Worm (Caenorhabditis elegans) whole organism, mixed stage, embryonic: ENCODE measurements around the gene pgap-2.

ENCODE experiments used
- M03D4.4 ChIP-seq: sonication (generic microtip); optimal IDR thresholded peaks from 2 replicates; lab custom pipeline; 2017; ENCODE audit warnings: mild to moderate bottlenecking, missing genetic modification characterization, missing compliant biosample characterization
- bed-3 ChIP-seq: fragments of 200-800 bp; sonication (Bioruptor generic); optimal IDR thresholded peaks from 3 replicates; lab custom pipeline; 2018; ENCODE audit warnings: mild to moderate bottlenecking, missing genetic modification characterization, moderate library complexity, missing compliant biosample characterization
- blmp-1 ChIP-seq: fragments of 150-350 bp; optimal IDR thresholded peaks from 2 replicates; lab custom pipeline; 2014; ENCODE audit warnings: missing biosample characterization, missing genetic modification characterization
- ceh-39 ChIP-seq: fragments of 150-350 bp; optimal IDR thresholded peaks from 2 replicates; lab custom pipeline; 2014; ENCODE audit warnings: missing biosample characterization, missing genetic modification characterization
- ceh-43 ChIP-seq: fragments of 200-800 bp; sonication (Bioruptor generic); optimal IDR thresholded peaks from 2 replicates; lab custom pipeline; 2018; ENCODE audit warnings: mild to moderate bottlenecking, missing genetic modification characterization, moderate library complexity, missing compliant biosample characterization
- ceh-83 ChIP-seq: fragments of 200-800 bp; sonication (Bioruptor generic); optimal IDR thresholded peaks from 2 replicates; lab custom pipeline; 2018; ENCODE audit warnings: mild to moderate bottlenecking, missing genetic modification characterization, missing compliant biosample characterization
- ces-1 ChIP-seq: fragments of 150-350 bp; optimal IDR thresholded peaks from 2 replicates; lab custom pipeline; 2014; ENCODE audit warnings: missing biosample characterization, missing genetic modification reagents, missing genetic modification characterization
- cnd-1 ChIP-seq: fragments of 200-800 bp; sonication (Bioruptor generic); optimal IDR thresholded peaks from 2 replicates; lab custom pipeline; 2018; ENCODE audit warnings: mild to moderate bottlenecking, missing genetic modification characterization, missing compliant biosample characterization
- drap-1 ChIP-seq: fragments of 200-800 bp; sonication (Bioruptor generic); optimal IDR thresholded peaks from 3 replicates; lab custom pipeline; 2018; ENCODE audit warnings: mild to moderate bottlenecking, missing genetic modification characterization, missing compliant biosample characterization
- elt-1 ChIP-seq: sonication (generic microtip); optimal IDR thresholded peaks from 2 replicates; lab custom pipeline; 2017; ENCODE audit warnings: missing genetic modification characterization, mild to moderate bottlenecking, missing compliant biosample characterization, antibody characterized with exemption, moderate library complexity, borderline replicate concordance; ENCODE audit not compliant: insufficient read depth
- elt-3 ChIP-seq: fragments of 150-350 bp; optimal IDR thresholded peaks from 2 replicates; lab custom pipeline; 2014; ENCODE audit warnings: missing biosample characterization, missing genetic modification characterization
- flh-1 ChIP-seq: fragments of 200-800 bp; sonication (Bioruptor generic); optimal IDR thresholded peaks from 2 replicates; lab custom pipeline; 2018; ENCODE audit warnings: mild to moderate bottlenecking, missing genetic modification characterization, moderate library complexity, missing compliant biosample characterization
- ham-2 ChIP-seq: fragments of 200-800 bp; sonication (Bioruptor generic); optimal IDR thresholded peaks from 2 replicates; lab custom pipeline; 2018; ENCODE audit warnings: mild to moderate bottlenecking, missing genetic modification characterization, missing compliant biosample characterization
- hlh-1 ChIP-seq: fragments of 150-350 bp; optimal IDR thresholded peaks from 2 replicates; lab custom pipeline; 2014; ENCODE audit warnings: missing biosample characterization, missing genetic modification reagents, missing genetic modification characterization
- lin-13 ChIP-seq: fragments of 150-350 bp; optimal IDR thresholded peaks from 2 replicates; lab custom pipeline; 2014; ENCODE audit warnings: missing biosample characterization, missing genetic modification characterization
- lin-32 ChIP-seq: fragments of 200-800 bp; sonication (Bioruptor generic); optimal IDR thresholded peaks from 2 replicates; lab custom pipeline; 2018; ENCODE audit warnings: mild to moderate bottlenecking, missing genetic modification characterization, missing compliant biosample characterization
- lsy-2 ChIP-seq: fragments of 150-350 bp; optimal IDR thresholded peaks from 2 replicates; lab custom pipeline; 2014; ENCODE audit warnings: missing biosample characterization, missing genetic modification characterization
- mab-5 ChIP-seq: fragments of 150-350 bp; optimal IDR thresholded peaks from 2 replicates; lab custom pipeline; 2014; ENCODE audit warnings: missing biosample characterization, missing genetic modification characterization
- mep-1 ChIP-seq: fragments of 150-350 bp; optimal IDR thresholded peaks from 2 replicates; lab custom pipeline; 2017; ENCODE audit warnings: missing biosample characterization, missing genetic modification reagents, missing genetic modification characterization, inconsistent platforms
- mls-2 ChIP-seq: sonication (generic microtip); optimal IDR thresholded peaks from 2 replicates; lab custom pipeline; 2016; ENCODE audit warnings: mild to moderate bottlenecking, missing genetic modification characterization, moderate library complexity, missing compliant biosample characterization
- nhr-12 ChIP-seq: fragments of 150-350 bp; optimal IDR thresholded peaks from 2 replicates; lab custom pipeline; 2014; ENCODE audit warnings: missing biosample characterization, missing genetic modification characterization
- nhr-2 ChIP-seq: fragments of 150-350 bp; optimal IDR thresholded peaks from 2 replicates; lab custom pipeline; 2014; ENCODE audit warnings: missing biosample characterization, missing genetic modification characterization
- nhr-237 ChIP-seq: fragments of 150-350 bp; optimal IDR thresholded peaks from 2 replicates; lab custom pipeline; 2014; ENCODE audit warnings: missing biosample characterization, missing genetic modification characterization
- nhr-28 ChIP-seq: fragments of 150-350 bp; optimal IDR thresholded peaks from 2 replicates; lab custom pipeline; 2014; ENCODE audit warnings: missing biosample characterization, missing genetic modification characterization
- nhr-76 ChIP-seq: sonication (generic microtip); optimal IDR thresholded peaks from 2 replicates; lab custom pipeline; 2017; ENCODE audit warnings: missing biosample characterization, missing genetic modification characterization
- pha-4 ChIP-seq: fragments of 150-350 bp; optimal IDR thresholded peaks from 2 replicates; lab custom pipeline; 2018; ENCODE audit warnings: missing biosample characterization, missing genetic modification reagents, missing genetic modification characterization
- sem-2 ChIP-seq: fragments of 200-800 bp; sonication (Bioruptor generic); optimal IDR thresholded peaks from 2 replicates; lab custom pipeline; 2018; ENCODE audit warnings: mild to moderate bottlenecking, missing genetic modification characterization, missing compliant biosample characterization
- snpc-4 ChIP-seq: fragments of 150-350 bp; optimal IDR thresholded peaks from 2 replicates; lab custom pipeline; 2014; ENCODE audit warnings: missing biosample characterization, missing genetic modification characterization
- sptf-1 ChIP-seq: sonication (generic microtip); optimal IDR thresholded peaks from 2 replicates; lab custom pipeline; 2017; ENCODE audit warnings: mild to moderate bottlenecking, missing genetic modification characterization, moderate library complexity, missing compliant biosample characterization
- tbx-8 ChIP-seq: fragments of 200-800 bp; sonication (Bioruptor generic); optimal IDR thresholded peaks from 2 replicates; lab custom pipeline; 2018; ENCODE audit warnings: mild to moderate bottlenecking, missing genetic modification characterization, moderate library complexity, missing compliant biosample characterization
- unc-120 ChIP-seq: sonication (generic microtip); optimal IDR thresholded peaks from 2 replicates; lab custom pipeline; 2017; ENCODE audit warnings: missing genetic modification characterization, missing compliant biosample characterization; ENCODE audit not compliant: poor library complexity, severe bottlenecking
- unc-39 ChIP-seq: fragments of 150-350 bp; optimal IDR thresholded peaks from 2 replicates; lab custom pipeline; 2014; ENCODE audit warnings: missing biosample characterization, missing genetic modification characterization
- unc-62 ChIP-seq: fragments of 150-350 bp; optimal IDR thresholded peaks from 2 replicates; lab custom pipeline; 2014; ENCODE audit warnings: missing biosample characterization, missing genetic modification reagents, missing genetic modification characterization
- zip-8 ChIP-seq: fragments of 150-350 bp; optimal IDR thresholded peaks from 2 replicates; lab custom pipeline; 2014; ENCODE audit warnings: missing biosample characterization, missing genetic modification characterization
- ztf-11 ChIP-seq: fragments of 150-350 bp; optimal IDR thresholded peaks from 2 replicates; lab custom pipeline; 2014; ENCODE audit warnings: missing biosample characterization, missing genetic modification characterization

The pgap-2 gene

ce11 chrIII:4679963-4680484, 25.3 kb upstream of the pgap-2 start, which contains the start of gene srg-11:
srg-11 (plus strand) TSS chrIII:4680013.
- no peak for TF ChIP-seq ztf-11
- no peak for TF ChIP-seq hlh-1 (tag; lab: Kevin White, UChicago)
- no peak for TF ChIP-seq elt-1 (tag; lab: Kevin White, UChicago)

DNA sequence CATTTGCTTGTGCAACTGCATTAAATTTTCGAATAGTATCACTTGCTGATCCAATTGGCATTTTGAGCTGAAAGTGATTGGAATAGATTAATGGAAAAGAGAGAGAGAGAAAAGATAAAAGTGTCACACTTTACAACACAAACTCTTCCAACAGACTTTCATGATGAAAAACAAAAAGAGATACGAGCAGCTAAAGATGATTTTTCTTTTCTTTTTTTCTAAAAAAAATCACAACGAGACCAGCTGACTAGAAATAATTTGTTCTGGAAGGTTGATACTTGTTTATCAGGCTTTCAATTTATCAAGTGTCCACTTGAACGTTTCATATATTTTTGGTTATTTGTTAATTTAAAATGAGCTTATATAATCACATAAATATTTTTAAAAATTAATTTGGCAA, 18.2 kb upstream of the pgap-2 start:
- no peak for TF ChIP-seq nhr-12 (tag; lab: Kevin White, UChicago)
- peak; percentile 60 for TF ChIP-seq unc-62 (GFP tag; lab: Kevin White, UChicago)
- TF ChIP-seq nhr-76 (tag; lab: Kevin White, UChicago), result no peak

DNA sequence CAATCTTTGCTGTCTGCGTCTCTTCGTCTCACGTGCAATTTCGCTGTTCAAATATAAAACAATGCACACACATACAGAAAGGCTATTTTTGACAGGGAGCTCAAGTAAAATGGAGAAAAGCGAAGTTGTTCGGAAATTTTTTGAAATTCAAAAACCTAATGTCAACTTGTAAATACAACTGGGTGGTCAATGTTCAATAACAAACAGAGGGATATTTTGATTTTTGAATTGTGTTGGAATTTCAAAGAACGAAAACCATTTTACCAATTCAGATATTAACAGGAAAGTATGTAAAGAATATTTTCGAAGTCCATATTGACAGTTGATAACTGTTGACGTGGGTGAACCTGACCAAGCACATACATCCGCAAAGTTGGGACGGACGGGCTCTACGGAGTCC, 17.0 kb upstream of the pgap-2 start, which contains the start of gene tag-243:
Gene tag-243 (minus strand): TSS at position 101 of the 400 bp plus-strand sequence.
- TF ChIP-seq blmp-1, result no peak
- no peak for TF ChIP-seq M03D4.4

DNA sequence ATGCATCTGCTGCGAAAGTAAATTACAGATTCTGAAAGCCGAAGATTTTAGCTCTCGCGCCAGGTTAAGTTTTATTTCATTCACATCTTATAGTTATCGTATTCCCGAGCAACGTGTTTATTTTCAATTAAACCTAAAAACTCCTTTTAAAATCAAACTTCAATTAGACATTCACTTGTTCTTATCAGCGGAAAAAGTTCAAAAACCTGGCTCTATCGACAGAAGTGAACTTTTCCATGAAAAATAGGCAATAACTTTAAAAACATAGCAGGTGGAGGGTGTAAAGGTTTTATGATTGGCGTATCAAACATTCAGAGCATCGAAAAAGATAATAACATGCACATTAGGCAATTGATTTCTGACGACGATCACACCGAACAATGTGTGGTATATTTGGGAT, 16.3 kb upstream of the pgap-2 start, which contains the start of gene ppat-1:
Gene ppat-1 (plus strand): TSS at position 316 of the 400 bp plus-strand sequence.
- no peak for TF ChIP-seq sem-2 (GFP tag; lab: Kevin White, UChicago)
- no peak for TF ChIP-seq mab-5 (tag; lab: Kevin White, UChicago)
- TF ChIP-seq elt-1 (tag; lab: Kevin White, UChicago), result no peak
- no peak for TF ChIP-seq unc-39
- no peak for TF ChIP-seq pha-4 (tag; lab: Kevin White, UChicago)
- no peak for TF ChIP-seq snpc-4
- TF ChIP-seq bed-3 (GFP tag; lab: Kevin White, UChicago), result no peak
- no peak for TF ChIP-seq nhr-237 (tag; lab: Kevin White, UChicago)
- TF ChIP-seq ceh-39 (tag; lab: Kevin White, UChicago), result no peak
- no peak for TF ChIP-seq lsy-2 (tag; lab: Kevin White, UChicago)
- no peak for TF ChIP-seq ham-2
- TF ChIP-seq nhr-2 (tag; lab: Kevin White, UChicago), result no peak
- no peak for TF ChIP-seq zip-8
- TF ChIP-seq ztf-11, result no peak
- TF ChIP-seq mep-1 (tag; lab: Kevin White, UChicago), result no peak
- TF ChIP-seq mls-2 (tag; lab: Kevin White, UChicago), result no peak
- TF ChIP-seq cnd-1, result no peak
- no peak for TF ChIP-seq ceh-83 (GFP tag; lab: Kevin White, UChicago)
- TF ChIP-seq hlh-1 (tag; lab: Kevin White, UChicago), result no peak
- no peak for TF ChIP-seq M03D4.4
- TF ChIP-seq, all 35 proteins: peak for 0

DNA sequence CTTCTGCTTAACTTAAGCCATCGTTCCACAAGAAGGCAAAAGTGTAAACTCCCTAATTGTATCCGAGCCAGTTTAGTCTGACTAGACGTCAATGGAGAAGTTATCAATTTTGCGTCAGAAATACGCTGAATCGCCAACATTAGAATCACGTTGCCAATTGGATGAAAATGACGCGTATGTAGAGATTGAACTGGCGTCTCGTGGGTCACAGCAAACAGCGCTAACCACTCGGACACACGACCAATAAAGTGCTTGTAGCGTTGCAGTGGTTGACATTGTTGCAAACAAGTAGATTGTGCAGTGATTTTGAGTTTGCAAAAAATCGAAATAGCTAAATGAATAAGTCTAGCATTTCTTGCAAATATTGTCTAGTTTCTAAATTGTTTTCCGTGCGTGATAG, 15.7 kb upstream of the pgap-2 start:
- TF ChIP-seq cnd-1 (peak; percentile 93), ham-2 (peak; percentile 82), sem-2 (GFP tag; lab: Kevin White, UChicago) (peak; percentile 78), blmp-1 (no peak), mab-5 (tag; lab: Kevin White, UChicago) (no peak), nhr-76 (tag; lab: Kevin White, UChicago) (no peak), flh-1 (GFP tag; lab: Kevin White, UChicago) (peak; percentile 72), nhr-237 (tag; lab: Kevin White, UChicago) (no peak), lin-13 (tag; lab: Kevin White, UChicago) (peak; percentile 38), sptf-1 (peak; percentile 87), elt-1 (tag; lab: Kevin White, UChicago) (no peak), unc-120 (tag; lab: Kevin White, UChicago) (peak; percentile 71), zip-8 (no peak), mep-1 (tag; lab: Kevin White, UChicago) (peak; percentile 41), elt-3 (tag; lab: Kevin White, UChicago) (no peak), lsy-2 (tag; lab: Kevin White, UChicago) (no peak), ceh-83 (GFP tag; lab: Kevin White, UChicago) (peak; percentile 85), drap-1 (peak; percentile 89), tbx-8 (GFP tag; lab: Kevin White, UChicago) (peak; percentile 57), nhr-12 (tag; lab: Kevin White, UChicago) (peak; percentile 26), mls-2 (tag; lab: Kevin White, UChicago) (peak; percentile 85), snpc-4 (no peak), ces-1 (no peak), lin-32 (peak; percentile 81), nhr-28 (no peak), M03D4.4 (peak; percentile 87), pha-4 (tag; lab: Kevin White, UChicago) (peak; percentile 50), unc-39 (no peak), nhr-2 (tag; lab: Kevin White, UChicago) (no peak), bed-3 (GFP tag; lab: Kevin White, UChicago) (peak; percentile 77), ceh-43 (GFP tag; lab: Kevin White, UChicago) (peak; percentile 78), ztf-11 (no peak), unc-62 (GFP tag; lab: Kevin White, UChicago) (no peak), hlh-1 (tag; lab: Kevin White, UChicago) (peak; percentile 30)
